Fruit fly (Drosophila melanogaster): Measurements from ENCODE around the gene mrt.
A peak's percentile ranks its signal among the peaks of the same experiment; 100 is the strongest.

mrt gene

DNA sequence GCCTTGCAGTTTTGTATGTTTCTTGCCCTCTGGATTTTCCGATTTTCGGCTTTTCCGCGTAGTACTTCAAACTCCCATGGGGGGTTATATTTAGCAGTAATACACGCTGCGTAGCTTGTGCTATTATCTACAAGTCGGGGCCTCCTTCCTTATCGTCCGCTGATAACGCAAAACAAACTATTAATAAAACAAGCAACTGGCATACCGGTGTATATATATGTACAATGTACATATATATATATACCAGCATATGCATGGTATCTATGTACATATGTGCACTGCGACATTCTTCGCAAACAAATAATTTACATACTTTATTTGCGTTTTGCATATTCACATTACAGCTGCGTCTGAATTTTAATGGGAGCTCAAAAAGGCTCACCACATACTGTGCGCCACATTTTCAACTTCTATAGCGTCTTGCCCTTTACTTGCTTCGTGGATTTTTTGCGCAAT, 28.5 kb downstream of the mrt start:
- peak; percentile 61 for TF ChIP-seq ATbp (GFP tag; optimal IDR thresholded peaks at IDR 0.05)
- TF ChIP-seq CG10959 (GFP tag; IDR thresholded peaks at IDR 0.05), result no peak
- no peak for TF ChIP-seq H2.0 (GFP tag; IDR thresholded peaks at IDR 0.05)
- TF ChIP-seq CG13424 (tag; optimal IDR thresholded peaks at IDR 0.05), result no peak
- peak; percentile 3 for TF ChIP-seq cg (GFP tag; optimal IDR thresholded peaks at IDR 0.05)
- TF ChIP-seq Ets97D (GFP tag; optimal IDR thresholded peaks at IDR 0.05), result no peak
- peak; percentile 18 for TF ChIP-seq CG17912 (GFP tag; optimal IDR thresholded peaks at IDR 0.05)
- TF ChIP-seq CG32772 (GFP tag; IDR thresholded peaks at IDR 0.05), result no peak
- peak; percentile 79 for TF ChIP-seq sens (GFP tag)
- 0 out of 2 replicates have a peak, but pooled peaks have one; percentile 32 for TF ChIP-seq CG4360 (GFP tag; IDR thresholded peaks at IDR 0.05)
- peak; percentile 96 for TF ChIP-seq sug (tag; optimal IDR thresholded peaks at IDR 0.05)
- no peak for TF ChIP-seq phol (tag; optimal IDR thresholded peaks at IDR 0.05)
- TF ChIP-seq CG2875 (GFP tag; optimal IDR thresholded peaks at IDR 0.05), result peak; percentile 41
- peak; percentile 31 for TF ChIP-seq CG6813 (GFP tag; optimal IDR thresholded peaks at IDR 0.05)
- TF ChIP-seq Med (GFP tag), result peak; percentile 49
- peak; percentile 22 for TF ChIP-seq wek (GFP tag; optimal IDR thresholded peaks at IDR 0.05)
- no peak for TF ChIP-seq Poxn (GFP tag; IDR thresholded peaks at IDR 0.05)
- TF ChIP-seq bsh (GFP tag; optimal IDR thresholded peaks at IDR 0.05), result peak in 1 of 2 experiments; percentile 52
- TF ChIP-seq mirr (GFP tag; optimal IDR thresholded peaks at IDR 0.05), result peak; percentile 32
- TF ChIP-seq cad (GFP tag; optimal IDR thresholded peaks at IDR 0.05), result no peak
- TF ChIP-seq CG15479 (GFP tag; optimal IDR thresholded peaks at IDR 0.05), result peak; percentile 11
- TF ChIP-seq Xrp1 (GFP tag; IDR thresholded peaks at IDR 0.05), result peak; percentile 24; the same call in 1 of the 2 replicates
- peak; percentile 28 for TF ChIP-seq CG1233 (GFP tag; optimal IDR thresholded peaks at IDR 0.05)

DNA sequence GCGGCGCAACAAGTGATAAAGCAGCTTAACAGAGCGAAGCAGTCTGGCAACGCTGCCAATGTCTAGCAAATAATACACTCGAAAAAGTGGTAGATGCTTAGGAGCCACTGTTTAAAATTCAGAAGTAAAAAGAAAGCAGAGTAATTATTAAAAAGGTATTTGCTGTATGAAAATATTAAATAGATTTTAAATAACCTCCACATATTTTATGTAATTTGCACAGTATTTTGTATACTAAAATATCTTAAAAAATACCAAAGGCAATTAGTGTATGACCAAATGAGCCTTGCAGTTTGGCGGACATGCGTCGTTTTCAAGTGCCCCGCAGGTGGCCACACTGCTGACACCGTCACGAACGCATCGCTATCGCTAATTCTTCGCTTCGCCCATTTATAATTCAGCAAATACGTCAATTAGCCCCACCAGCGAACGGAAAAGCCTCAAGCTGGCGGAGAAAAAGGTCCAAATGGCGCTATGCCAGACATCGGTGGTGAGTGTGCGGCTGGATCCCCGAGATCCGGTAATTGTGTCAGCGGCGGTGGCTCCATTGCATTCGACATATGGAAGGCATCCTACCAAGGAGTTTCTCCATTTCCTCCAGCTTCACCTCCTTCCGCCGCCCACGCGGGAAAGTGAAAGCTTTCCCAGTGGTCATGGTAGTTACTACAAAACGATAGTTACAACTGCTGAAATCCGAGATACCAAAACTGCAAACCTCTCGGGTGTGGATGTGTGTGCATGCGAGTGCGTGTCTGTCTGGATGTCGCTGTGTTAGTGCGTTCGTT, 29.1 kb downstream of the mrt start, which contains the start of gene pll:
Gene pll, minus strand, starts transcription at position 47 of the 785 bp plus-strand sequence.
- TF ChIP-seq CG12744 (GFP tag; optimal IDR thresholded peaks at IDR 0.05) (peak; percentile 77), CG7556 (GFP tag; optimal IDR thresholded peaks at IDR 0.05) (peak; percentile 72), slou (GFP tag; optimal IDR thresholded peaks at IDR 0.05) (peak; percentile 38), fd64A (GFP tag; optimal IDR thresholded peaks at IDR 0.05) (no peak), CG15696 (tag; optimal IDR thresholded peaks at IDR 0.05) (peak; percentile 58), CG33213 (GFP tag; optimal IDR thresholded peaks at IDR 0.05) (peak; percentile 71), jumu (GFP tag; optimal IDR thresholded peaks at IDR 0.05) (peak; percentile 47), CG18476 (GFP tag; optimal IDR thresholded peaks at IDR 0.05) (peak; percentile 70), chm (GFP tag; IDR thresholded peaks at IDR 0.05) (peak; percentile 92), stwl (tag; optimal IDR thresholded peaks at IDR 0.05) (peak; percentile 62), CG6254 (GFP tag; optimal IDR thresholded peaks at IDR 0.05) (peak; percentile 51), ATbp (GFP tag; optimal IDR thresholded peaks at IDR 0.05) (no peak), crol (GFP tag; IDR thresholded peaks at IDR 0.05) (no peak), pnt (GFP tag; optimal IDR thresholded peaks at IDR 0.05) (peak; percentile 36), wor (GFP tag; IDR thresholded peaks at IDR 0.05) (peak; percentile 75), CG6765 (GFP tag; optimal IDR thresholded peaks at IDR 0.05) (peak; percentile 8), trh (GFP tag; optimal IDR thresholded peaks at IDR 0.05) (peak; percentile 22), CG14441 (GFP tag; IDR thresholded peaks at IDR 0.05) (peak; percentile 93), bbx (GFP tag; IDR thresholded peaks at IDR 0.05; ENCODE audit: partially characterized antibody) (peak; percentile 48), Blimp-1 (GFP tag; optimal IDR thresholded peaks at IDR 0.05) (peak; percentile 78), otp (GFP tag; IDR thresholded peaks at IDR 0.05) (peak; percentile 83; the same call in 2 of the 3 replicates), CG1603 (tag; optimal IDR thresholded peaks at IDR 0.05) (peak; percentile 71), dmrt11E (tag; optimal IDR thresholded peaks at IDR 0.05) (peak; percentile 72), mld (GFP tag; IDR thresholded peaks at IDR 0.05; ENCODE audit: partially characterized antibody) (no peak), CG30020 (tag; optimal IDR thresholded peaks at IDR 0.05) (no peak), chif (GFP tag; optimal IDR thresholded peaks at IDR 0.05) (peak; percentile 69 to 74), fd96Cb (tag; optimal IDR thresholded peaks at IDR 0.05) (peak; percentile 75)
